Worm (Caenorhabditis elegans) whole organism, late embryonic: ENCODE measurements around the gene F37B4.15.

Experiments
- C08G9.2 ChIP-seq: sonication (generic microtip); optimal IDR thresholded peaks from 2 replicates; lab custom pipeline; 2016; ENCODE audit warnings: mild to moderate bottlenecking, missing genetic modification characterization, moderate library complexity, missing compliant biosample characterization
- F13H6.1 ChIP-seq: sonication (generic microtip); optimal IDR thresholded peaks from 2 replicates; lab custom pipeline; 2016; ENCODE audit warnings: missing genetic modification characterization, missing compliant biosample characterization
- K02D7.2 ChIP-seq: sonication (generic microtip); optimal IDR thresholded peaks from 2 replicates; lab custom pipeline; 2017; ENCODE audit warnings: mild to moderate bottlenecking, missing genetic modification characterization, missing compliant biosample characterization
- K09A11.1 ChIP-seq: sonication (generic microtip); optimal IDR thresholded peaks from 2 replicates; lab custom pipeline; 2017; ENCODE audit warnings: antibody characterized with exemption, mild to moderate bottlenecking, missing genetic modification characterization, missing compliant biosample characterization; ENCODE audit not compliant: insufficient read depth
- T23F11.4 ChIP-seq: fragments of 200-800 bp; sonication (Bioruptor generic); optimal IDR thresholded peaks from 2 replicates; lab custom pipeline; 2018; ENCODE audit warnings: mild to moderate bottlenecking, missing genetic modification characterization, missing compliant biosample characterization
- Y22D7AL.16 ChIP-seq: sonication (generic microtip); optimal IDR thresholded peaks from 2 replicates; lab custom pipeline; 2016; ENCODE audit warnings: missing genetic modification characterization, missing compliant biosample characterization
- ama-1 ChIP-seq: fragments of 150-350 bp; optimal IDR thresholded peaks from 2 replicates; lab custom pipeline; 2014
- ceh-14 ChIP-seq: sonication (generic microtip); optimal IDR thresholded peaks from 2 replicates; lab custom pipeline; 2016; ENCODE audit warnings: missing genotype, missing genetic modification characterization, missing compliant biosample characterization
- ceh-18 ChIP-seq: sonication (generic microtip); optimal IDR thresholded peaks from 2 replicates; lab custom pipeline; 2016; ENCODE audit warnings: missing genetic modification characterization, missing compliant biosample characterization
- ceh-19 ChIP-seq: fragments of 200-800 bp; sonication (Bioruptor generic); optimal IDR thresholded peaks from 2 replicates; lab custom pipeline; 2018; ENCODE audit warnings: mild to moderate bottlenecking, missing genetic modification characterization, missing compliant biosample characterization
- ceh-30 ChIP-seq: fragments of 150-350 bp; optimal IDR thresholded peaks from 2 replicates; lab custom pipeline; 2014; ENCODE audit warnings: missing biosample characterization, missing genetic modification characterization
- ceh-34 ChIP-seq: sonication (generic microtip); optimal IDR thresholded peaks from 2 replicates; lab custom pipeline; 2016; ENCODE audit warnings: mild to moderate bottlenecking, missing genetic modification characterization, missing compliant biosample characterization
- ceh-45 ChIP-seq: fragments of 200-800 bp; sonication (Bioruptor generic); IDR thresholded peaks from 2 replicates; pipeline ENCODE4 v1.3.6; 2022; ENCODE audit warnings: missing genetic modification reagents, missing genetic modification characterization, missing compliant biosample characterization
- ceh-6 ChIP-seq: fragments of 200-800 bp; sonication (Bioruptor generic); optimal IDR thresholded peaks from 2 replicates; lab custom pipeline; 2018; ENCODE audit warnings: mild to moderate bottlenecking, missing genetic modification characterization, missing compliant biosample characterization
- ceh-9 ChIP-seq: sonication (generic microtip); optimal IDR thresholded peaks from 2 replicates; lab custom pipeline; 2016; ENCODE audit warnings: mild to moderate bottlenecking, missing genetic modification characterization, inconsistent platforms, missing compliant biosample characterization
- che-1 ChIP-seq: sonication (generic microtip); optimal IDR thresholded peaks from 2 replicates; lab custom pipeline; 2016; ENCODE audit warnings: mild to moderate bottlenecking, missing genetic modification characterization, missing compliant biosample characterization
- dve-1 ChIP-seq: sonication (generic microtip); optimal IDR thresholded peaks from 2 replicates; lab custom pipeline; 2017; ENCODE audit warnings: antibody characterized with exemption, mild to moderate bottlenecking, missing genetic modification characterization, missing compliant biosample characterization
- elt-2 ChIP-seq: sonication (generic microtip); optimal IDR thresholded peaks from 2 replicates; lab custom pipeline; 2016; ENCODE audit warnings: missing genetic modification reagents, missing genetic modification characterization, missing compliant biosample characterization
- elt-4 ChIP-seq: sonication (generic microtip); optimal IDR thresholded peaks from 2 replicates; lab custom pipeline; 2016; ENCODE audit warnings: missing genetic modification characterization, missing compliant biosample characterization
- ets-4 ChIP-seq: sonication (generic microtip); optimal IDR thresholded peaks from 2 replicates; lab custom pipeline; 2016; ENCODE audit warnings: missing genetic modification characterization, missing compliant biosample characterization
- eyg-1 ChIP-seq: sonication (generic microtip); optimal IDR thresholded peaks from 2 replicates; lab custom pipeline; 2016; ENCODE audit warnings: missing genotype, missing genetic modification characterization, missing compliant biosample characterization
- hlh-13 ChIP-seq: fragments of 200-800 bp; sonication (Bioruptor generic); optimal IDR thresholded peaks from 2 replicates; lab custom pipeline; 2018; ENCODE audit warnings: mild to moderate bottlenecking, missing genetic modification characterization, missing compliant biosample characterization
- hlh-15 ChIP-seq: sonication (generic microtip); optimal IDR thresholded peaks from 2 replicates; lab custom pipeline; 2016; ENCODE audit warnings: missing genetic modification characterization, missing compliant biosample characterization
- hlh-30 ChIP-seq: sonication (generic microtip); optimal IDR thresholded peaks from 2 replicates; lab custom pipeline; 2017; ENCODE audit warnings: antibody characterized with exemption, missing genetic modification characterization, missing compliant biosample characterization; ENCODE audit not compliant: insufficient read depth
- hlh-6 ChIP-seq: sonication (generic microtip); optimal IDR thresholded peaks from 2 replicates; lab custom pipeline; 2016; ENCODE audit warnings: missing genotype, missing genetic modification characterization, missing compliant biosample characterization
- hlh-8 ChIP-seq: sonication (generic microtip); optimal IDR thresholded peaks from 2 replicates; lab custom pipeline; 2016; ENCODE audit warnings: missing genotype, missing genetic modification characterization, missing compliant biosample characterization
- mec-3 ChIP-seq: sonication (generic microtip); optimal IDR thresholded peaks from 2 replicates; lab custom pipeline; 2016; ENCODE audit warnings: borderline replicate concordance, missing genetic modification characterization, missing compliant biosample characterization
- nfya-1 ChIP-seq: sonication (generic microtip); optimal IDR thresholded peaks from 2 replicates; lab custom pipeline; 2017; ENCODE audit warnings: missing genetic modification characterization, mild to moderate bottlenecking, missing compliant biosample characterization, antibody characterized with exemption, moderate library complexity
- nhr-232 ChIP-seq: sonication (generic microtip); optimal IDR thresholded peaks from 2 replicates; lab custom pipeline; 2016; ENCODE audit warnings: missing genetic modification characterization, missing compliant biosample characterization
- odd-2 ChIP-seq: sonication (generic microtip); optimal IDR thresholded peaks from 2 replicates; lab custom pipeline; 2017; ENCODE audit warnings: antibody characterized with exemption, mild to moderate bottlenecking, missing genetic modification characterization, missing compliant biosample characterization
- pax-1 ChIP-seq: fragments of 150-350 bp; optimal IDR thresholded peaks from 2 replicates; lab custom pipeline; 2014; ENCODE audit warnings: missing biosample characterization, missing genetic modification characterization
- pha-4 ChIP-seq: fragments of 150-350 bp; optimal IDR thresholded peaks from 2 replicates; lab custom pipeline; 2018; ENCODE audit warnings: missing biosample characterization, missing genetic modification reagents, missing genetic modification characterization
- rnt-1 ChIP-seq: sonication (generic microtip); optimal IDR thresholded peaks from 2 replicates; lab custom pipeline; 2016; ENCODE audit warnings: missing genetic modification characterization, missing compliant biosample characterization
- sdc-2 ChIP-seq: sonication (generic microtip); optimal IDR thresholded peaks from 2 replicates; lab custom pipeline; 2016; ENCODE audit warnings: missing genotype, missing genetic modification characterization, missing compliant biosample characterization
- sox-2 ChIP-seq: fragments of 200-800 bp; sonication (Bioruptor generic); IDR thresholded peaks from 2 replicates; pipeline ENCODE4 v1.3.6; 2022; ENCODE audit warnings: missing genetic modification reagents, missing genetic modification characterization, missing compliant biosample characterization
- tbx-2 ChIP-seq: sonication (generic microtip); optimal IDR thresholded peaks from 2 replicates; lab custom pipeline; 2016; ENCODE audit warnings: missing genetic modification characterization, missing compliant biosample characterization
- ttx-3 ChIP-seq: sonication (generic microtip); optimal IDR thresholded peaks from 2 replicates; lab custom pipeline; 2016; ENCODE audit warnings: missing genetic modification reagents, missing genetic modification characterization, missing compliant biosample characterization
- unc-55 ChIP-seq: sonication (generic microtip); optimal IDR thresholded peaks from 2 replicates; lab custom pipeline; 2017; ENCODE audit warnings: missing biosample characterization, missing genetic modification reagents, missing genetic modification characterization
- unc-86 ChIP-seq: sonication (generic microtip); optimal IDR thresholded peaks from 2 replicates; lab custom pipeline; 2016; ENCODE audit warnings: missing genetic modification characterization, missing compliant biosample characterization
- zip-5 ChIP-seq: sonication (generic microtip); optimal IDR thresholded peaks from 2 replicates; lab custom pipeline; 2016; ENCODE audit warnings: missing genetic modification characterization, missing compliant biosample characterization

Gene F37B4.15

ce11 chrV:2920125-2920524, 28.1 kb downstream of the F37B4.15 start:
- TF ChIP-seq C08G9.2 (tag; lab: Kevin White, UChicago) (no peak), ceh-19 (GFP tag; lab: Kevin White, UChicago) (no peak), hlh-13 (GFP tag; lab: Kevin White, UChicago) (no peak), hlh-15 (tag; lab: Kevin White, UChicago) (no peak), unc-86 (tag; lab: Kevin White, UChicago) (no peak), T23F11.4 (GFP tag; lab: Kevin White, UChicago) (no peak), zip-5 (no peak), ceh-30 (tag; lab: Kevin White, UChicago) (no peak), unc-55 (no peak), Y22D7AL.16 (no peak), hlh-8 (tag; lab: Kevin White, UChicago) (no peak), ceh-9 (tag; lab: Kevin White, UChicago) (no peak), ets-4 (tag; lab: Kevin White, UChicago) (no peak), dve-1 (tag; lab: Kevin White, UChicago) (no peak), ceh-18 (no peak), rnt-1 (tag; lab: Kevin White, UChicago) (no peak), ceh-14 (tag; lab: Kevin White, UChicago) (no peak), sdc-2 (tag; lab: Kevin White, UChicago) (no peak), odd-2 (tag; lab: Kevin White, UChicago) (no peak), nhr-232 (tag; lab: Kevin White, UChicago) (no peak)

DNA sequence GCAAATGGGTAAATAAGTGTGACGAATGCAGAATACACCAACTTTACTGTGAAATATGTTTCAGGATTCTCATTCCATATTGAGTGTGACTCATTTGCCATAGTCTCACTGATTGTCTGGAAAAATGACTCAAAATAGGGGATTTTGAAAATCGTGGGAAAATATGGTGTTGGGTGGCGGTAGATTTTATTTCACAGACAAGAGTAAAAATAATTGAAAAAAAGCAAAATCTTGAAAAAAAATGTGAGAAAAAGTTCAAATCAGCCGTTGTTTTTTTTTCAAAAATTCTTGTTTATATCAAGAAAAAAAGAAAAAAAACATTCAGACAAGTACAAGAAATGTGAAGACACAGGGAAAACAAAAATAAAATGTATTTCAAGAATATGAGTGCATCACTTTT, 30.6 kb downstream of the F37B4.15 start, which contains the start of gene srh-38:
Gene srh-38, minus strand, starts transcription at position 101 of the 400 bp plus-strand sequence.
- TF ChIP-seq ceh-30 (tag; lab: Kevin White, UChicago) (no peak), hlh-30 (tag; lab: Kevin White, UChicago) (no peak)

DNA sequence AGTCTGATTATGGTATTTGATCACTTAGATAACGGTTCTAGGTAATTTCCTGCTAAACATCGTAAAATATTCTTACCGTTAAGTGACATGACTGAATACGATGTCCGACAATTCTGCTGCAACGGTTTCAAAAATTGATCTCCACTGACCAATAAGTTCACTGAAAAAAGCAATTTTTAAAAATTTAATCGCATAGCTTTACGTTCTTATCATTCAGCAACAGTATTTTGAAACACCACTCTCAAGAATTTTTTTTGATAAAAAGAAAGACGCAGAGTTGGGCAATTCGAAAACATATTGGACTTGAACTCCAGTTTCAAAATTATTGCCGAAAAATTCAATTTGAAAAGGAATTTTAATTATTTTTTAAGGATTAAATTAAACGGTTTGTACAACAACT, 35.5 kb downstream of the F37B4.15 start, which contains the start of gene C31B8.12:
Gene C31B8.12, minus strand, starts transcription at position 101 of the 400 bp plus-strand sequence.
- TF ChIP-seq hlh-6 (tag; lab: Kevin White, UChicago) (no peak), elt-2 (no peak), hlh-15 (tag; lab: Kevin White, UChicago) (no peak), eyg-1 (tag; lab: Kevin White, UChicago) (no peak), rnt-1 (tag; lab: Kevin White, UChicago) (no peak), ceh-6 (no peak), C08G9.2 (tag; lab: Kevin White, UChicago) (no peak), odd-2 (tag; lab: Kevin White, UChicago) (no peak), nfya-1 (tag; lab: Kevin White, UChicago) (no peak), K09A11.1 (tag; lab: Kevin White, UChicago) (no peak), mec-3 (tag; lab: Kevin White, UChicago) (no peak), hlh-8 (tag; lab: Kevin White, UChicago) (no peak), dve-1 (tag; lab: Kevin White, UChicago) (no peak)

ce11 chrV:2929753-2930152, 37.7 kb downstream of the F37B4.15 start, which contains the start of gene C31B8.16:
C31B8.16 (plus strand) TSS chrV:2930053.
- TF ChIP-seq ceh-14 (tag; lab: Kevin White, UChicago) = no peak

- TF ChIP-seq F13H6.1 (tag; lab: Kevin White, UChicago) (no peak), tbx-2 (tag; lab: Kevin White, UChicago) (no peak), hlh-8 (tag; lab: Kevin White, UChicago) (no peak), ama-1 (lab: Kevin White, UChicago) (no peak), K02D7.2 (tag; lab: Kevin White, UChicago) (no peak), elt-4 (tag; lab: Kevin White, UChicago) (no peak), ttx-3 (tag; lab: Kevin White, UChicago) (no peak), ceh-45 (no peak), sox-2 (GFP tag; lab: Robert Waterston, UW) (no peak), pax-1 (no peak), pha-4 (tag; lab: Kevin White, UChicago) (no peak), ceh-19 (GFP tag; lab: Kevin White, UChicago) (no peak), che-1 (tag; lab: Kevin White, UChicago) (no peak), ceh-34 (tag; lab: Kevin White, UChicago) (no peak)
Observed at ce11 chrV:2931252-2931651, 39.2 kb downstream of the F37B4.15 start, which contains the start of gene C31B8.1. C31B8.1 (plus strand) TSS chrV:2931552.
